Worm (Caenorhabditis elegans) whole organism, early embryonic: ENCODE measurements around the gene Y51H7C.8.

Experiments used
- B0310.2 ChIP-seq: sonication (generic microtip); optimal IDR thresholded peaks from 2 replicates; lab custom pipeline; 2016; ENCODE audit warnings: mild to moderate bottlenecking, missing genetic modification characterization, missing compliant biosample characterization
- F13C5.2 ChIP-seq: sonication (generic microtip); optimal IDR thresholded peaks from 2 replicates; lab custom pipeline; 2017; ENCODE audit warnings: mild to moderate bottlenecking, missing genetic modification characterization, inconsistent platforms, missing compliant biosample characterization
- aly-1 ChIP-seq: sonication (generic microtip); optimal IDR thresholded peaks from 2 replicates; lab custom pipeline; 2016; ENCODE audit warnings: missing genetic modification characterization, missing compliant biosample characterization
- ama-1 ChIP-seq: fragments of 150-350 bp; optimal IDR thresholded peaks from 2 replicates; lab custom pipeline; 2014
- ceh-13 ChIP-seq: fragments of 200-800 bp; sonication (Bioruptor generic); optimal IDR thresholded peaks from 2 replicates; lab custom pipeline; 2018; ENCODE audit warnings: mild to moderate bottlenecking, missing genetic modification characterization, missing compliant biosample characterization
- ceh-36 ChIP-seq: sonication (generic microtip); optimal IDR thresholded peaks from 2 replicates; lab custom pipeline; 2016; ENCODE audit warnings: missing genetic modification characterization, inconsistent platforms, missing compliant biosample characterization
- ets-7 ChIP-seq: sonication (generic microtip); optimal IDR thresholded peaks from 2 replicates; lab custom pipeline; 2016; ENCODE audit warnings: missing genotype, missing genetic modification characterization, missing compliant biosample characterization
- flt-1 ChIP-seq: fragments of 200-800 bp; sonication (Bioruptor generic); IDR thresholded peaks from 2 replicates; pipeline ENCODE4 v1.3.6; 2022; ENCODE audit warnings: missing genetic modification characterization, missing compliant biosample characterization
- hmbx-1 ChIP-seq: sonication (generic microtip); optimal IDR thresholded peaks from 2 replicates; lab custom pipeline; 2016; ENCODE audit warnings: mild to moderate bottlenecking, missing genetic modification characterization, missing compliant biosample characterization
- hmg-4 ChIP-seq: fragments of 200-800 bp; sonication (Bioruptor generic); optimal IDR thresholded peaks from 2 replicates; lab custom pipeline; 2018; ENCODE audit warnings: mild to moderate bottlenecking, missing genetic modification characterization, missing compliant biosample characterization
- hnd-1 ChIP-seq: sonication (generic microtip); optimal IDR thresholded peaks from 2 replicates; lab custom pipeline; 2016; ENCODE audit warnings: missing genetic modification characterization, missing compliant biosample characterization
- pes-1 ChIP-seq: fragments of 200-800 bp; sonication (Bioruptor generic); IDR thresholded peaks from 2 replicates; pipeline ENCODE4 v1.3.6; 2022; ENCODE audit warnings: missing genetic modification reagents, missing genetic modification characterization, missing compliant biosample characterization
- scrt-1 ChIP-seq: fragments of 200-800 bp; sonication (Bioruptor generic); IDR thresholded peaks from 2 replicates; pipeline ENCODE4 v1.3.6; 2022; ENCODE audit warnings: missing genetic modification characterization, missing compliant biosample characterization
- sea-1 ChIP-seq: fragments of 200-800 bp; sonication (Bioruptor generic); conservative IDR thresholded peaks from 2 replicates; pipeline ENCODE4 v1.3.6; 2022; ENCODE audit warnings: missing genetic modification characterization, missing compliant biosample characterization
- tbx-11 ChIP-seq: fragments of 200-800 bp; sonication (Bioruptor generic); IDR thresholded peaks from 2 replicates; pipeline ENCODE4 v1.3.6; 2022; ENCODE audit warnings: missing genetic modification characterization, missing compliant biosample characterization
- tbx-37 ChIP-seq: fragments of 200-800 bp; sonication (Bioruptor generic); conservative IDR thresholded peaks from 2 replicates; pipeline ENCODE4 v1.3.6; 2022; ENCODE audit warnings: missing genetic modification reagents, missing genetic modification characterization, missing compliant biosample characterization
- tra-4 ChIP-seq: sonication (generic microtip); optimal IDR thresholded peaks from 2 replicates; lab custom pipeline; 2017; ENCODE audit warnings: missing genetic modification characterization, missing compliant biosample characterization

Gene Y51H7C.8

ce11 chrII:1420806-1421463 is 19.4 kb downstream of the Y51H7C.8 start:
- TF ChIP-seq hnd-1 (tag; lab: Kevin White, UChicago) = no peak
- no peak for TF ChIP-seq scrt-1 (GFP tag; lab: Robert Waterston, UW)
- TF ChIP-seq pes-1 (GFP tag; lab: Robert Waterston, UW) = no peak
- no peak for TF ChIP-seq aly-1 (tag; lab: Kevin White, UChicago)
- no peak for TF ChIP-seq ets-7 (tag; lab: Kevin White, UChicago)
- TF ChIP-seq ama-1 (lab: Kevin White, UChicago) = no peak
- TF ChIP-seq F13C5.2 = no peak
- TF ChIP-seq ceh-13 (GFP tag; lab: Kevin White, UChicago) = no peak
- no peak for TF ChIP-seq ceh-36
- TF ChIP-seq flt-1 (GFP tag; lab: Robert Waterston, UW) = no peak
- no peak for TF ChIP-seq hmg-4 (GFP tag; lab: Kevin White, UChicago)
- no peak for TF ChIP-seq tbx-37 (GFP tag; lab: Robert Waterston, UW)
- TF ChIP-seq B0310.2 (tag; lab: Kevin White, UChicago) = no peak
- no peak for TF ChIP-seq hmbx-1 (tag; lab: Kevin White, UChicago)
- no peak for TF ChIP-seq tbx-11 (GFP tag; lab: Robert Waterston, UW)
- no peak for TF ChIP-seq sea-1 (GFP tag; lab: Robert Waterston, UW)
- no peak for TF ChIP-seq tra-4 (tag; lab: Kevin White, UChicago)

ce11 chrII:1423660-1424059 is 22.1 kb downstream of the Y51H7C.8 start, which contains the start of gene Y51H7C.10:
Y51H7C.10 (minus strand) TSS chrII:1423760.
- TF ChIP-seq tra-4 (tag; lab: Kevin White, UChicago) (no peak), ets-7 (tag; lab: Kevin White, UChicago) (no peak), tbx-11 (GFP tag; lab: Robert Waterston, UW) (no peak), tbx-37 (GFP tag; lab: Robert Waterston, UW) (no peak), hmg-4 (GFP tag; lab: Kevin White, UChicago) (no peak)

DNA sequence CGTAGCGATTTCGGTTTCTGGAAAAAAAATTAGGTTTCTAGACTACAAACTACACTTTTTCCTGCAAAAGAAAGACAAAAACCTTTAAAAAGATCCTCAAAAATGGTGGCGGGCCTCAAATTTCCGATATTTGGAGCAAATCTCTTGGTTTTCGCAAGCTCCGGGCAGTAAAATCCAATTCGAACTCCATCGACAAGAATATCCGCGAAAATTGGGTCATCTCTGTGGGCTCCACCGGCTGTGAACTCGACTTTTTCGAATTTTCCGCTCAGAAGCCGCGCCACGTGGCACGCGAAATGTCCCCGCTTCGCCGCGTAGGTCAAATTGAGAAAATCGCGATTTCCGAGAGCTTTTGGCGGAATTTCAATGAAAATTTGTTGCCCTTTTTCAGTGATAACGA is 35.1 kb downstream of the Y51H7C.8 start:
- TF ChIP-seq ets-7 (tag; lab: Kevin White, UChicago) (no peak), hmbx-1 (tag; lab: Kevin White, UChicago) (no peak), sea-1 (GFP tag; lab: Robert Waterston, UW) (no peak), ama-1 (lab: Kevin White, UChicago) (no peak), ceh-36 (no peak), hmg-4 (GFP tag; lab: Kevin White, UChicago) (no peak), B0310.2 (tag; lab: Kevin White, UChicago) (no peak), aly-1 (tag; lab: Kevin White, UChicago) (no peak), ceh-13 (GFP tag; lab: Kevin White, UChicago) (no peak), tbx-11 (GFP tag; lab: Robert Waterston, UW) (no peak), hnd-1 (tag; lab: Kevin White, UChicago) (no peak), tra-4 (tag; lab: Kevin White, UChicago) (no peak), flt-1 (GFP tag; lab: Robert Waterston, UW) (no peak), scrt-1 (GFP tag; lab: Robert Waterston, UW) (no peak), tbx-37 (GFP tag; lab: Robert Waterston, UW) (no peak), pes-1 (GFP tag; lab: Robert Waterston, UW) (no peak), F13C5.2 (no peak)

ce11 chrII:1437449-1438335 is 36.1 kb downstream of the Y51H7C.8 start, which contains the start of gene nol-6:
nol-6 (minus strand) TSS chrII:1437499.
- TF ChIP-seq pes-1 (GFP tag; lab: Robert Waterston, UW) = no peak
- no peak for TF ChIP-seq B0310.2 (tag; lab: Kevin White, UChicago)
- TF ChIP-seq ceh-36 = no peak
- TF ChIP-seq sea-1 (GFP tag; lab: Robert Waterston, UW) = no peak
- no peak for TF ChIP-seq tbx-11 (GFP tag; lab: Robert Waterston, UW)
- no peak for TF ChIP-seq scrt-1 (GFP tag; lab: Robert Waterston, UW)
- TF ChIP-seq ets-7 (tag; lab: Kevin White, UChicago) = no peak
- no peak for TF ChIP-seq tbx-37 (GFP tag; lab: Robert Waterston, UW)
- no peak for TF ChIP-seq flt-1 (GFP tag; lab: Robert Waterston, UW)
- TF ChIP-seq hmg-4 (GFP tag; lab: Kevin White, UChicago) = no peak
- no peak for TF ChIP-seq ceh-13 (GFP tag; lab: Kevin White, UChicago)
- no peak for TF ChIP-seq ama-1 (lab: Kevin White, UChicago)
- no peak for TF ChIP-seq aly-1 (tag; lab: Kevin White, UChicago)

DNA sequence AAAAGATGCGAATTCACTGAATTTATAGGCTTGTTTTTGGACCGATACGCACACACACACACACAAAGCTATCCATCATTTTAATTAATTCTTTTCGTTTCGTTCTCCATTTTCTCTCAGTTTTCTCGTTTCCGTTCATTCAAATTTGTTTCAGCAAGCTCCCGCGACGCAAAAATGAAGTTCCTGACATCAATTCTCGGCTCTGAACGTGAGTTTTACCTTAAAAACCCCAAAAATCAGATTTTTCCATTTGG is 36.7 kb downstream of the Y51H7C.8 start, which contains the start of gene Y51H7C.3:
Gene Y51H7C.3 (plus strand): TSS at position 155 of the 254 bp plus-strand sequence.
- TF ChIP-seq ceh-13 (GFP tag; lab: Kevin White, UChicago) = no peak
- no peak for TF ChIP-seq ama-1 (lab: Kevin White, UChicago)
- TF ChIP-seq tra-4 (tag; lab: Kevin White, UChicago) = no peak
- TF ChIP-seq tbx-11 (GFP tag; lab: Robert Waterston, UW) = no peak
- TF ChIP-seq hmg-4 (GFP tag; lab: Kevin White, UChicago) = no peak
- TF ChIP-seq F13C5.2 = no peak
- no peak for TF ChIP-seq ceh-36
- no peak for TF ChIP-seq sea-1 (GFP tag; lab: Robert Waterston, UW)
- no peak for TF ChIP-seq flt-1 (GFP tag; lab: Robert Waterston, UW)
- TF ChIP-seq scrt-1 (GFP tag; lab: Robert Waterston, UW) = no peak
- TF ChIP-seq ets-7 (tag; lab: Kevin White, UChicago) = no peak
- no peak for TF ChIP-seq B0310.2 (tag; lab: Kevin White, UChicago)
- TF ChIP-seq aly-1 (tag; lab: Kevin White, UChicago) = no peak
- no peak for TF ChIP-seq hnd-1 (tag; lab: Kevin White, UChicago)
- no peak for TF ChIP-seq hmbx-1 (tag; lab: Kevin White, UChicago)
- TF ChIP-seq pes-1 (GFP tag; lab: Robert Waterston, UW) = no peak
- no peak for TF ChIP-seq tbx-37 (GFP tag; lab: Robert Waterston, UW)

- no peak for TF ChIP-seq flt-1 (GFP tag; lab: Robert Waterston, UW)
- no peak for TF ChIP-seq tra-4 (tag; lab: Kevin White, UChicago)
These were observed 39.9 kb downstream of the Y51H7C.8 start for ce11 chrII:1441479-1441878.
